Comparison of ENCODE assay signal across 4 worm cellular contexts in genomic region chrII:14059767-14060166, ce11.
TF ChIP-seq lines count a peak whose summit lies in the region.

Gene rpb-11, plus strand, starts transcription at chrII:14060085.

TF ChIP-seq in whole organism, L2 larva, 48 proteins besides CTCF, POLR2A, EP300 and RAD21 (continued from another document):
- TF ChIP-seq nhr-237 (tag; optimal IDR thresholded peaks at IDR 0.05; lab: Kevin White, UChicago) (peak; percentile 74), snpc-4 (tag; optimal IDR thresholded peaks at IDR 0.05; lab: Kevin White, UChicago) (peak; percentile 90), dmd-4 (tag; optimal IDR thresholded peaks at IDR 0.05; lab: Kevin White, UChicago) (peak; percentile 28), F13H6.1 (tag; optimal IDR thresholded peaks at IDR 0.05; lab: Kevin White, UChicago) (peak; percentile 93), skn-1 (tag; optimal IDR thresholded peaks at IDR 0.05; lab: Kevin White, UChicago) (no peak), R02D3.7 (tag; optimal IDR thresholded peaks at IDR 0.05; lab: Kevin White, UChicago) (peak; percentile 60), ztf-11 (tag; optimal IDR thresholded peaks at IDR 0.05; lab: Kevin White, UChicago) (no peak), Y55F3AM.14 (GFP tag; optimal IDR thresholded peaks at IDR 0.05; lab: Kevin White, UChicago) (no peak), mdl-1 (tag; optimal IDR thresholded peaks at IDR 0.05; lab: Kevin White, UChicago) (peak in 1 of 2 experiments; percentile 43), nhr-23 (tag; optimal IDR thresholded peaks at IDR 0.05; lab: Kevin White, UChicago) (no peak), elt-1 (tag; optimal IDR thresholded peaks at IDR 0.05; lab: Kevin White, UChicago) (no peak), ZK546.5 (tag; optimal IDR thresholded peaks at IDR 0.05; lab: Kevin White, UChicago) (peak; percentile 56), unc-62 (GFP tag; optimal IDR thresholded peaks at IDR 0.05; lab: Kevin White, UChicago) (no peak), unc-39 (tag; optimal IDR thresholded peaks at IDR 0.05; lab: Kevin White, UChicago) (no peak), nhr-6 (tag; optimal IDR thresholded peaks at IDR 0.05; lab: Kevin White, UChicago) (peak; percentile 91), ama-1 (optimal IDR thresholded peaks at IDR 0.05; lab: Kevin White, UChicago) (peak; percentile 59), nhr-25 (tag; optimal IDR thresholded peaks at IDR 0.05; lab: Kevin White, UChicago) (peak; percentile 96), mab-5 (tag; optimal IDR thresholded peaks at IDR 0.05; lab: Kevin White, UChicago) (peak; percentile 94), gmeb-1 (tag; optimal IDR thresholded peaks at IDR 0.05; lab: Kevin White, UChicago) (peak; percentile 100), fos-1 (tag; optimal IDR thresholded peaks at IDR 0.05; lab: Kevin White, UChicago) (peak; percentile 68), unc-55 (GFP tag; optimal IDR thresholded peaks at IDR 0.05; lab: Kevin White, UChicago) (peak; percentile 97), ztf-4 (tag; optimal IDR thresholded peaks at IDR 0.05; lab: Kevin White, UChicago) (peak; percentile 74), lsy-2 (tag; optimal IDR thresholded peaks at IDR 0.05; lab: Kevin White, UChicago) (peak; percentile 93 to 96), nhr-11 (tag; optimal IDR thresholded peaks at IDR 0.05; lab: Kevin White, UChicago) (no peak), egl-27 (tag; optimal IDR thresholded peaks at IDR 0.05; lab: Kevin White, UChicago) (peak; percentile 84), nhr-10 (tag; optimal IDR thresholded peaks at IDR 0.05; lab: Kevin White, UChicago) (peak; percentile 78)

TF ChIP-seq in whole organism, L4 larva, 104 proteins besides CTCF, POLR2A, EP300 and RAD21 (continued from another document and continues in another):
- TF ChIP-seq zip-11 (GFP tag; IDR thresholded peaks at IDR 0.05; lab: Robert Waterston, UW) (no peak), F26F4.8 (GFP tag; conservative IDR thresholded peaks at IDR 0.05; lab: Robert Waterston, UW) (no peak), ceh-20 (GFP tag; IDR thresholded peaks at IDR 0.05; lab: Robert Waterston, UW) (peak; percentile 83; the same call in 1 of the 2 replicates), nhr-42 (GFP tag; IDR thresholded peaks at IDR 0.05; lab: Robert Waterston, UW) (peak; percentile 96), lin-15B (tag; optimal IDR thresholded peaks at IDR 0.05; lab: Kevin White, UChicago) (peak; percentile 48), dmd-8 (GFP tag; IDR thresholded peaks at IDR 0.05; lab: Robert Waterston, UW) (no peak), dmd-6 (GFP tag; IDR thresholded peaks at IDR 0.05; lab: Robert Waterston, UW) (peak; percentile 85), mxl-2 (GFP tag; conservative IDR thresholded peaks at IDR 0.05; lab: Robert Waterston, UW) (0 out of 2 replicates have a peak, but pooled peaks have one; percentile 20), spr-3 (GFP tag; optimal IDR thresholded peaks at IDR 0.05; lab: Kevin White, UChicago) (peak; percentile 84), tra-1 (GFP tag; IDR thresholded peaks at IDR 0.05; lab: Robert Waterston, UW) (peak; percentile 73), snpc-4 (tag; optimal IDR thresholded peaks at IDR 0.05; lab: Kevin White, UChicago) (no peak), dpl-1 (GFP tag; optimal IDR thresholded peaks at IDR 0.05; lab: Kevin White, UChicago) (peak; percentile 99), ztf-11 (tag; optimal IDR thresholded peaks at IDR 0.05; lab: Kevin White, UChicago) (no peak), attf-4 (tag; optimal IDR thresholded peaks at IDR 0.05; lab: Kevin White, UChicago) (no peak), nhr-111 (GFP tag; optimal IDR thresholded peaks at IDR 0.05; lab: Kevin White, UChicago) (no peak), nhr-102 (tag; optimal IDR thresholded peaks at IDR 0.05; lab: Kevin White, UChicago) (peak; percentile 95), F49E8.2 (tag; optimal IDR thresholded peaks at IDR 0.05; lab: Kevin White, UChicago; ENCODE audit: borderline replicate concordance) (peak; percentile 47), Y75B8A.6 (GFP tag; IDR thresholded peaks at IDR 0.05; lab: Robert Waterston, UW) (no peak), lin-1 (GFP tag; IDR thresholded peaks at IDR 0.05; lab: Robert Waterston, UW) (peak; percentile 81; the same call in 1 of the 2 replicates), nhr-41 (GFP tag; IDR thresholded peaks at IDR 0.05; lab: Robert Waterston, UW) (no peak), nhr-28 (tag; optimal IDR thresholded peaks at IDR 0.05; lab: Kevin White, UChicago) (peak; percentile 76), unc-62 (GFP tag; optimal IDR thresholded peaks at IDR 0.05 in 1 of 2; lab: Kevin White, UChicago) (peak in 1 of 2 experiments; percentile 4), unc-62 (tag; optimal IDR thresholded peaks at IDR 0.05; lab: Kevin White, UChicago) (no peak), spr-1 (tag; optimal IDR thresholded peaks at IDR 0.05; lab: Kevin White, UChicago) (peak; percentile 93), zfp-2 (tag; optimal IDR thresholded peaks at IDR 0.05; lab: Kevin White, UChicago) (peak; percentile 31), T26A8.4 (GFP tag; IDR thresholded peaks at IDR 0.05; lab: Robert Waterston, UW) (peak; percentile 95), madf-9 (GFP tag; conservative IDR thresholded peaks at IDR 0.05; lab: Robert Waterston, UW) (peak; percentile 70), Y48G9A.11 (GFP tag; IDR thresholded peaks at IDR 0.05; lab: Robert Waterston, UW) (peak; percentile 47; the same call in 1 of the 2 replicates), aly-2 (tag; optimal IDR thresholded peaks at IDR 0.05; lab: Kevin White, UChicago) (no peak), R02D3.7 (tag; optimal IDR thresholded peaks at IDR 0.05; lab: Kevin White, UChicago) (no peak), nhr-77 (tag; optimal IDR thresholded peaks at IDR 0.05; lab: Kevin White, UChicago) (peak; percentile 99), zfp-3 (GFP tag; conservative IDR thresholded peaks at IDR 0.05; lab: Robert Waterston, UW) (peak; percentile 85), hlh-30 (tag; optimal IDR thresholded peaks at IDR 0.05; lab: Kevin White, UChicago; ENCODE audit: insufficient read depth) (peak; percentile 78), ama-1 (optimal IDR thresholded peaks at IDR 0.05; lab: Kevin White, UChicago) (peak; percentile 29), sdz-12 (GFP tag; optimal IDR thresholded peaks at IDR 0.05; lab: Kevin White, UChicago) (no peak), pqm-1 (tag; optimal IDR thresholded peaks at IDR 0.05; lab: Kevin White, UChicago) (no peak)

TF ChIP-seq in whole organism, late embryonic, 69 proteins besides CTCF, POLR2A, EP300 and RAD21 (continued from another document and continues in another):
- TF ChIP-seq ahr-1 (tag; optimal IDR thresholded peaks at IDR 0.05; lab: Kevin White, UChicago) (no peak), ceh-9 (tag; optimal IDR thresholded peaks at IDR 0.05; lab: Kevin White, UChicago) (no peak), dmd-4 (tag; optimal IDR thresholded peaks at IDR 0.05; lab: Kevin White, UChicago; ENCODE audit: borderline replicate concordance) (no peak), lin-11 (tag; optimal IDR thresholded peaks at IDR 0.05; lab: Kevin White, UChicago) (peak; percentile 20), rnt-1 (tag; optimal IDR thresholded peaks at IDR 0.05; lab: Kevin White, UChicago) (peak; percentile 30), ceh-6 (GFP tag; optimal IDR thresholded peaks at IDR 0.05; lab: Kevin White, UChicago) (peak; percentile 6), ceh-31 (tag; optimal IDR thresholded peaks at IDR 0.05; lab: Kevin White, UChicago) (peak; percentile 70), ceh-2 (tag; optimal IDR thresholded peaks at IDR 0.05; lab: Kevin White, UChicago) (peak; percentile 61), eyg-1 (tag; optimal IDR thresholded peaks at IDR 0.05; lab: Kevin White, UChicago) (no peak), nhr-11 (tag; optimal IDR thresholded peaks at IDR 0.05; lab: Kevin White, UChicago) (no peak), pha-4 (tag; optimal IDR thresholded peaks at IDR 0.05; lab: Kevin White, UChicago) (no peak), ceh-24 (tag; optimal IDR thresholded peaks at IDR 0.05; lab: Kevin White, UChicago) (no peak), nhr-232 (tag; optimal IDR thresholded peaks at IDR 0.05; lab: Kevin White, UChicago) (no peak), ceh-30 (tag; optimal IDR thresholded peaks at IDR 0.05; lab: Kevin White, UChicago) (peak; percentile 11), lim-6 (tag; optimal IDR thresholded peaks at IDR 0.05; lab: Kevin White, UChicago) (no peak), ceh-18 (tag; optimal IDR thresholded peaks at IDR 0.05; lab: Kevin White, UChicago) (peak; percentile 55), sdc-2 (tag; optimal IDR thresholded peaks at IDR 0.05; lab: Kevin White, UChicago) (peak; percentile 12), fkh-10 (GFP tag; optimal IDR thresholded peaks at IDR 0.05; lab: Kevin White, UChicago) (no peak), hlh-13 (GFP tag; optimal IDR thresholded peaks at IDR 0.05; lab: Kevin White, UChicago) (no peak), ama-1 (optimal IDR thresholded peaks at IDR 0.05; lab: Kevin White, UChicago) (no peak), pag-3 (tag; optimal IDR thresholded peaks at IDR 0.05; lab: Kevin White, UChicago; ENCODE audit: borderline replicate concordance) (no peak), syd-9 (tag; optimal IDR thresholded peaks at IDR 0.05; lab: Kevin White, UChicago) (peak; percentile 1), T23F11.4 (GFP tag; optimal IDR thresholded peaks at IDR 0.05; lab: Kevin White, UChicago) (peak; percentile 29), pros-1 (tag; optimal IDR thresholded peaks at IDR 0.05; lab: Kevin White, UChicago) (no peak), fkh-6 (tag; optimal IDR thresholded peaks at IDR 0.05; lab: Kevin White, UChicago) (peak; percentile 32), C38D4.7 (GFP tag; optimal IDR thresholded peaks at IDR 0.05; lab: Kevin White, UChicago) (peak; percentile 33), hlh-15 (tag; optimal IDR thresholded peaks at IDR 0.05; lab: Kevin White, UChicago) (peak; percentile 24), unc-3 (GFP tag; conservative IDR thresholded peaks at IDR 0.05; lab: Robert Waterston, UW) (peak; percentile 65), unc-3 (tag; optimal IDR thresholded peaks at IDR 0.05; lab: Kevin White, UChicago) (peak; percentile 44), F13H6.1 (tag; optimal IDR thresholded peaks at IDR 0.05; lab: Kevin White, UChicago) (peak; percentile 24), Y22D7AL.16 (tag; optimal IDR thresholded peaks at IDR 0.05; lab: Kevin White, UChicago) (peak; percentile 29), ets-4 (tag; optimal IDR thresholded peaks at IDR 0.05; lab: Kevin White, UChicago) (peak; percentile 26), pha-2 (tag; optimal IDR thresholded peaks at IDR 0.05; lab: Kevin White, UChicago) (peak; percentile 39), sox-2 (GFP tag; IDR thresholded peaks at IDR 0.05; lab: Robert Waterston, UW) (no peak; the same call in 1 of the 2 replicates), pat-9 (tag; optimal IDR thresholded peaks at IDR 0.05; lab: Kevin White, UChicago) (peak; percentile 33), ceh-48 (tag; optimal IDR thresholded peaks at IDR 0.05; lab: Kevin White, UChicago) (no peak), ceh-45 (GFP tag; IDR thresholded peaks at IDR 0.05; lab: Robert Waterston, UW) (0 out of 2 replicates have a peak, but pooled peaks have one; percentile 33), pax-1 (tag; optimal IDR thresholded peaks at IDR 0.05; lab: Kevin White, UChicago) (no peak), elt-2 (tag; optimal IDR thresholded peaks at IDR 0.05; lab: Kevin White, UChicago) (peak; percentile 83)

TF ChIP-seq in whole organism, mixed stage, embryonic, 35 proteins besides CTCF, POLR2A, EP300 and RAD21 (continued from another document):
- TF ChIP-seq nhr-76 (tag; optimal IDR thresholded peaks at IDR 0.05; lab: Kevin White, UChicago), result no peak
- no peak for TF ChIP-seq elt-3 (tag; optimal IDR thresholded peaks at IDR 0.05; lab: Kevin White, UChicago)
- no peak for TF ChIP-seq nhr-12 (tag; optimal IDR thresholded peaks at IDR 0.05; lab: Kevin White, UChicago)
- TF ChIP-seq mab-5 (tag; optimal IDR thresholded peaks at IDR 0.05; lab: Kevin White, UChicago), result no peak
- peak; percentile 22 for TF ChIP-seq ztf-11 (tag; optimal IDR thresholded peaks at IDR 0.05; lab: Kevin White, UChicago)
- no peak for TF ChIP-seq zip-8 (tag; optimal IDR thresholded peaks at IDR 0.05; lab: Kevin White, UChicago)
- no peak for TF ChIP-seq blmp-1 (tag; optimal IDR thresholded peaks at IDR 0.05; lab: Kevin White, UChicago)
